Fruit fly (Drosophila melanogaster) whole organism, embryonic: ENCODE results near the gene TfAP-2.

Experiments
- Adf1 ChIP-seq: fragments of 200-800 bp; sonication (Bioruptor generic); IDR thresholded peaks from 2 replicates; pipeline ENCODE4 v1.3.6; 2022; ENCODE audit warnings: missing biosample characterization, missing genetic modification characterization
- CG10321 ChIP-seq: fragments of 200-800 bp; sonication (Bioruptor generic); IDR thresholded peaks from 2 replicates; pipeline ENCODE4 v1.3.6; 2022; ENCODE audit warnings: missing biosample characterization, missing genetic modification characterization
- CG13624 ChIP-seq: fragments of 200-800 bp; sonication (Bioruptor generic); optimal IDR thresholded peaks from 2 replicates; lab custom pipeline; 2016; ENCODE audit warnings: missing biosample characterization, missing genetic modification characterization
- CG13775 ChIP-seq: fragments of 200-800 bp; sonication (Bioruptor generic); optimal IDR thresholded peaks from 3 replicates; lab custom pipeline; 2017; ENCODE audit warnings: missing biosample characterization, mild to moderate bottlenecking, missing genetic modification characterization
- CG13894 ChIP-seq: fragments of 200-800 bp; sonication (Bioruptor generic); optimal IDR thresholded peaks from 3 replicates; lab custom pipeline; 2018; ENCODE audit warnings: missing biosample characterization, mild to moderate bottlenecking, missing genetic modification characterization, moderate library complexity
- CG17802 ChIP-seq: fragments of 200-800 bp; sonication (Bioruptor generic); optimal IDR thresholded peaks from 2 replicates; lab custom pipeline; 2018; ENCODE audit warnings: missing biosample characterization, mild to moderate bottlenecking, missing genetic modification characterization, moderate library complexity
- CG2199 ChIP-seq: fragments of 200-800 bp; sonication (Bioruptor generic); IDR thresholded peaks from 3 replicates; pipeline ENCODE4 v1.3.6; 2022; ENCODE audit warnings: missing biosample characterization, missing genetic modification characterization
- CG31224 ChIP-seq: fragments of 200-800 bp; sonication (Bioruptor generic); IDR thresholded peaks from 2 replicates; pipeline ENCODE4 v1.3.6; 2022; ENCODE audit warnings: missing biosample characterization, missing genetic modification characterization
- CG3163 ChIP-seq: fragments of 200-800 bp; sonication (Bioruptor generic); optimal IDR thresholded peaks from 3 replicates; lab custom pipeline; 2016; ENCODE audit warnings: missing biosample characterization, missing genetic modification characterization
- CG34224 ChIP-seq: fragments of 200-800 bp; sonication (Bioruptor generic); IDR thresholded peaks from 3 replicates; pipeline ENCODE4 v1.3.6; 2022; ENCODE audit warnings: missing biosample characterization, missing genetic modification characterization; ENCODE audit not compliant: partially characterized antibody
- CG4707 ChIP-seq: fragments of 200-800 bp; sonication (Bioruptor generic); optimal IDR thresholded peaks from 2 replicates; lab custom pipeline; 2018; ENCODE audit warnings: missing biosample characterization, mild to moderate bottlenecking, missing genetic modification characterization, moderate library complexity
- CG6791 ChIP-seq: fragments of 200-800 bp; sonication (Bioruptor generic); IDR thresholded peaks from 3 replicates; pipeline ENCODE4 v1.3.6; 2022; ENCODE audit warnings: missing biosample characterization, missing genetic modification characterization; ENCODE audit not compliant: partially characterized antibody
- Deaf1 ChIP-seq: fragments of 200-800 bp; optimal IDR thresholded peaks from 3 replicates; lab custom pipeline; 2019; ENCODE audit warnings: missing biosample characterization, mild to moderate bottlenecking, missing genetic modification characterization, moderate library complexity
- Dfd ChIP-seq, 2 experiments: fragments of >200 bp; optimal IDR thresholded peaks; 2 replicates each; lab custom pipeline; 2017; ENCODE audit warnings: missing biosample characterization in 2 of 2, missing genetic modification characterization in 2 of 2
- Dip3 ChIP-seq: fragments of 200-800 bp; sonication (Bioruptor generic); optimal IDR thresholded peaks from 3 replicates; lab custom pipeline; 2016; ENCODE audit warnings: missing biosample characterization, missing genetic modification characterization
- Dll ChIP-seq: fragments of 200-800 bp; sonication (Bioruptor generic); IDR thresholded peaks from 4 replicates; pipeline ENCODE4 v1.3.6; 2022; ENCODE audit warnings: missing biosample characterization, missing genetic modification characterization; ENCODE audit not compliant: partially characterized antibody
- E2f1 ChIP-seq: fragments of 200-800 bp; sonication (Bioruptor generic); IDR thresholded peaks from 2 replicates; pipeline ENCODE4 v1.3.6; 2022; ENCODE audit warnings: missing biosample characterization, missing genetic modification characterization
- Elba2 ChIP-seq: fragments of 200-800 bp; sonication (Bioruptor generic); optimal IDR thresholded peaks from 3 replicates; lab custom pipeline; 2016; ENCODE audit warnings: missing biosample characterization, missing genetic modification characterization
- Jarid2 ChIP-seq: fragments of 200-800 bp; sonication (Bioruptor generic); optimal IDR thresholded peaks from 3 replicates; lab custom pipeline; 2017; ENCODE audit warnings: mild to moderate bottlenecking, missing biosample characterization, missing genetic modification reagents, missing genetic modification characterization
- Nf-YA ChIP-seq: fragments of 200-800 bp; sonication (Bioruptor generic); IDR thresholded peaks from 2 replicates; pipeline ENCODE4 v1.3.6; 2022; ENCODE audit warnings: missing biosample characterization, missing genetic modification characterization
- Nf-YB ChIP-seq: fragments of 200-800 bp; sonication (Bioruptor generic); optimal IDR thresholded peaks from 3 replicates; lab custom pipeline; 2019; ENCODE audit warnings: missing biosample characterization, mild to moderate bottlenecking, missing genetic modification characterization, moderate library complexity
- Nf-YC ChIP-seq: fragments of 200-800 bp; optimal IDR thresholded peaks from 3 replicates; lab custom pipeline; 2019; ENCODE audit warnings: missing biosample characterization, mild to moderate bottlenecking, missing genetic modification characterization, moderate library complexity
- Sox102F ChIP-seq: fragments of 200-800 bp; sonication (Bioruptor generic); optimal IDR thresholded peaks from 2 replicates; lab custom pipeline; 2018; ENCODE audit warnings: missing biosample characterization, mild to moderate bottlenecking, missing genetic modification characterization, moderate library complexity
- Trl ChIP-seq, 3 experiments: fragments of >200 bp in 2 of 3; fragments of 200-800 bp in 1 of 3; sonication (Bioruptor generic) in 1 of 3; optimal IDR thresholded peaks; 2 replicates in 1 of 3; 3 replicates in 2 of 3; lab custom pipeline; 2016 to 2017; ENCODE audit warnings: missing biosample characterization in 1 of 3, missing genetic modification characterization in 1 of 3
- cg ChIP-seq: fragments of 200-800 bp; sonication (Bioruptor generic); optimal IDR thresholded peaks from 3 replicates; lab custom pipeline; 2019; ENCODE audit warnings: missing biosample characterization, mild to moderate bottlenecking, missing genetic modification characterization, moderate library complexity
- chinmo ChIP-seq: fragments of 200-800 bp; sonication (Bioruptor generic); IDR thresholded peaks from 4 replicates; pipeline ENCODE4 v1.3.6; 2022; ENCODE audit warnings: missing biosample characterization, missing genetic modification characterization; ENCODE audit not compliant: partially characterized antibody
- ems ChIP-seq: fragments of 200-800 bp; sonication (Bioruptor generic); optimal IDR thresholded peaks from 3 replicates; lab custom pipeline; 2016; ENCODE audit warnings: missing biosample characterization, missing genetic modification characterization
- grn ChIP-seq: fragments of 200-800 bp; sonication (Bioruptor generic); optimal IDR thresholded peaks from 3 replicates; lab custom pipeline; 2017; ENCODE audit warnings: missing biosample characterization, missing genetic modification characterization
- hbn ChIP-seq: fragments of 200-800 bp; sonication (Bioruptor generic); IDR thresholded peaks from 2 replicates; pipeline ENCODE4 v1.3.6; 2022; ENCODE audit warnings: missing biosample characterization, missing genetic modification characterization; ENCODE audit not compliant: partially characterized antibody
- jumu ChIP-seq: fragments of 200-800 bp; sonication (Bioruptor generic); optimal IDR thresholded peaks from 3 replicates; lab custom pipeline; 2016; ENCODE audit warnings: missing biosample characterization, missing genetic modification characterization
- kay ChIP-seq: fragments of 200-800 bp; sonication (Bioruptor generic); optimal IDR thresholded peaks from 2 replicates; lab custom pipeline; 2016; ENCODE audit warnings: missing biosample characterization, missing genetic modification characterization
- nom ChIP-seq: fragments of 200-800 bp; sonication (Bioruptor generic); optimal IDR thresholded peaks from 2 replicates; lab custom pipeline; 2017; ENCODE audit warnings: missing biosample characterization, missing genetic modification characterization, mild to moderate bottlenecking, moderate library complexity, missing genetic modification reagents
- peb ChIP-seq: fragments of 200-800 bp; sonication (Bioruptor generic); IDR thresholded peaks from 2 replicates; pipeline ENCODE4 v1.3.6; 2022; ENCODE audit warnings: missing biosample characterization, missing genetic modification characterization
- pros ChIP-seq: fragments of 200-800 bp; sonication (Bioruptor generic); optimal IDR thresholded peaks from 3 replicates; lab custom pipeline; 2019; ENCODE audit warnings: missing biosample characterization, mild to moderate bottlenecking, missing genetic modification characterization, moderate library complexity
- row ChIP-seq: fragments of 200-800 bp; sonication (Bioruptor generic); IDR thresholded peaks from 3 replicates; pipeline ENCODE4 v1.3.6; 2022; ENCODE audit warnings: missing biosample characterization, missing genetic modification characterization
- seq ChIP-seq: fragments of 200-800 bp; sonication (Bioruptor generic); IDR thresholded peaks from 2 replicates; pipeline ENCODE4 v1.3.6; 2022; ENCODE audit warnings: missing biosample characterization, missing genetic modification characterization
- sob ChIP-seq: fragments of 200-800 bp; sonication (Bioruptor generic); IDR thresholded peaks from 2 replicates; pipeline ENCODE4 v1.3.6; 2022; ENCODE audit warnings: missing biosample characterization, missing genetic modification characterization
- sr ChIP-seq: fragments of 200-800 bp; sonication (Bioruptor generic); IDR thresholded peaks from 3 replicates; pipeline ENCODE4 v1.3.6; 2022; ENCODE audit warnings: missing biosample characterization, missing genetic modification characterization
- tio ChIP-seq: fragments of 200-800 bp; sonication (Bioruptor generic); optimal IDR thresholded peaks from 2 replicates; lab custom pipeline; 2017; ENCODE audit warnings: missing biosample characterization, missing genetic modification characterization, inconsistent platforms
- ttk ChIP-seq: fragments of 200-800 bp; sonication (Bioruptor generic); IDR thresholded peaks from 2 replicates; pipeline ENCODE4 v2.1.2; 2022; ENCODE audit warnings: missing biosample characterization, missing genetic modification characterization
- twi ChIP-seq: fragments of 200-800 bp; optimal IDR thresholded peaks from 2 replicates; lab custom pipeline; 2019; ENCODE audit warnings: missing biosample characterization, mild to moderate bottlenecking, missing genetic modification characterization, moderate library complexity
- unc-4 ChIP-seq: fragments of 200-800 bp; sonication (Bioruptor generic); IDR thresholded peaks from 2 replicates; pipeline ENCODE4 v1.3.6; 2022; ENCODE audit warnings: missing biosample characterization, missing genetic modification characterization; ENCODE audit not compliant: partially characterized antibody
- yki ChIP-seq: fragments of >200 bp; optimal IDR thresholded peaks from 3 replicates; lab custom pipeline; 2018
- z ChIP-seq: fragments of 200-800 bp; sonication (Bioruptor generic); IDR thresholded peaks from 3 replicates; pipeline ENCODE4 v1.3.6; 2022; ENCODE audit warnings: missing biosample characterization, missing genetic modification characterization
- zen ChIP-seq: fragments of 200-800 bp; sonication (Bioruptor generic); optimal IDR thresholded peaks from 3 replicates; lab custom pipeline; 2018; ENCODE audit warnings: missing biosample characterization, mild to moderate bottlenecking, missing genetic modification characterization, moderate library complexity
- zen2 ChIP-seq: fragments of 200-800 bp; sonication (Bioruptor generic); IDR thresholded peaks from 3 replicates; pipeline ENCODE4 v1.3.6; 2022; ENCODE audit warnings: missing biosample characterization, missing genetic modification characterization; ENCODE audit not compliant: partially characterized antibody

TfAP-2 gene

DNA sequence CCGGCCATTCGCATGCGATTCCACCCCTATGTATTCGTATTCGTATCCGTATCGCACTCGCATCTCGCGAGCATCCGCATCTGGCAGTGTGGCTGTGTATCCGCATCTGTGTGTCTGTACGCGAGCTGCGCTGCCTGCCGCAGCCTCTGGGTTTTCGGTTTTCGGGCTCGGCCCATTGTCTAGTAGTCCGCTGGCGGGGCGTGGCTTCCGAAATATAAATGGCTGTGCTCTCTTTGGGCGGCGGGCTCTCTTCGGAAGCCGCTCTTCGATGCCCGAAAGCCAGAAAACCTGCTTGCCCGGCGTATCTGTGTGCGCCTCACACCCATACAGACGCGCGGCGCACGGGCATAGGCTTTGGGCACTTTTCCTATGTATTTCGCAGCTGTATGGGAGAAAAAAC is 11.7 kb downstream of the TfAP-2 start:
- TF ChIP-seq Nf-YA (0 out of 2 replicates have a peak, but pooled peaks have one; percentile 5), kay (GFP tag; lab: Kevin White, UChicago) (no peak), seq (GFP tag; lab: Robert Waterston, UW) (peak; percentile 85; the same call in 1 of the 2 replicates), Dll (GFP tag; lab: Robert Waterston, UW) (0 out of 4 replicates have a peak, but pooled peaks have one; percentile 33), ems (GFP tag; lab: Kevin White, UChicago) (no peak), Nf-YB (GFP tag; lab: Kevin White, UChicago) (peak; percentile 96), CG13775 (GFP tag; lab: Kevin White, UChicago) (peak; percentile 51), Deaf1 (tag; lab: Kevin White, UChicago) (peak; percentile 92), Adf1 (peak; percentile 86), chinmo (GFP tag; lab: Robert Waterston, UW) (0 out of 4 replicates have a peak, but pooled peaks have one; percentile 45), CG31224 (GFP tag; lab: Robert Waterston, UW) (no peak), twi (peak; percentile 23), Dip3 (GFP tag; lab: Kevin White, UChicago) (no peak), CG13624 (no peak), Trl (optimal IDR thresholded peaks at IDR 0.05; lab: Kevin White, UChicago) (peak; percentile 41 to 86), Trl (GFP tag; optimal IDR thresholded peaks at IDR 0.05; lab: Kevin White, UChicago) (no peak), jumu (GFP tag; lab: Kevin White, UChicago) (no peak), hbn (GFP tag; lab: Robert Waterston, UW) (peak; percentile 27; the same call in 1 of the 2 replicates), CG6791 (GFP tag; lab: Robert Waterston, UW) (0 out of 3 replicates have a peak, but pooled peaks have one; percentile 30), zen2 (GFP tag; lab: Robert Waterston, UW) (peak; percentile 38; the same call in 2 of the 3 replicates), E2f1 (GFP tag; lab: Robert Waterston, UW) (no peak), nom (GFP tag; lab: Kevin White, UChicago) (peak; percentile 4), CG3163 (GFP tag; lab: Kevin White, UChicago) (peak; percentile 98), sob (GFP tag; lab: Robert Waterston, UW) (no peak), pros (GFP tag; lab: Kevin White, UChicago) (peak; percentile 9), Jarid2 (GFP tag; lab: Kevin White, UChicago) (peak; percentile 38), CG4707 (GFP tag; lab: Kevin White, UChicago) (peak; percentile 15), yki (lab: Kevin White, UChicago) (peak; percentile 35), zen (tag; lab: Kevin White, UChicago) (no peak), z (GFP tag; lab: Robert Waterston, UW) (0 out of 3 replicates have a peak, but pooled peaks have one; percentile 6), Elba2 (GFP tag; lab: Kevin White, UChicago) (no peak), CG13894 (tag; lab: Kevin White, UChicago) (no peak), unc-4 (GFP tag; lab: Robert Waterston, UW) (peak; percentile 28; the same call in 1 of the 2 replicates), cg (GFP tag; lab: Kevin White, UChicago) (peak; percentile 92), Nf-YC (peak; percentile 97), tio (GFP tag; lab: Kevin White, UChicago) (no peak), peb (GFP tag; lab: Robert Waterston, UW) (peak; percentile 20; the same call in 1 of the 2 replicates), ttk (GFP tag; lab: Robert Waterston, UW) (no peak; the same call in 1 of the 2 replicates), CG17802 (no peak), Dfd (GFP tag; optimal IDR thresholded peaks at IDR 0.05; lab: Kevin White, UChicago) (peak in 1 of 2 experiments; percentile 25), row (GFP tag; lab: Robert Waterston, UW) (0 out of 3 replicates have a peak, but pooled peaks have one; percentile 15), CG2199 (GFP tag; lab: Robert Waterston, UW) (0 out of 3 replicates have a peak, but pooled peaks have one; percentile 28), sr (GFP tag; lab: Robert Waterston, UW) (no peak), grn (peak; percentile 7), CG34224 (GFP tag; lab: Robert Waterston, UW) (peak; percentile 55; the same call in 1 of the 3 replicates), CG10321 (GFP tag; lab: Robert Waterston, UW) (0 out of 2 replicates have a peak, but pooled peaks have one; percentile 21), Sox102F (GFP tag; lab: Kevin White, UChicago) (no peak)
- TF ChIP-seq, all 482 proteins: peak for 30
